Worm (Caenorhabditis elegans) whole organism, young adult: ENCODE measurements around the gene wdr-83.
A peak's percentile ranks its signal among the peaks of the same experiment; 100 is the strongest.

Source experiments
- B0261.1 ChIP-seq: sonication (generic microtip); optimal IDR thresholded peaks from 2 replicates; lab custom pipeline; 2016; ENCODE audit warnings: mild to moderate bottlenecking, missing genetic modification characterization, moderate library complexity, missing compliant biosample characterization
- B0336.3 ChIP-seq: fragments of 200-800 bp; sonication (Bioruptor generic); IDR thresholded peaks from 2 replicates; pipeline ENCODE4 v1.3.6; 2022; ENCODE audit warnings: missing genetic modification characterization, missing compliant biosample characterization
- chd-7 ChIP-seq: sonication (generic microtip); optimal IDR thresholded peaks from 2 replicates; lab custom pipeline; 2016; ENCODE audit warnings: mild to moderate bottlenecking, missing genetic modification characterization, moderate library complexity, missing compliant biosample characterization
- hlh-26 ChIP-seq: fragments of 200-800 bp; sonication (Bioruptor generic); conservative IDR thresholded peaks from 2 replicates; pipeline ENCODE4 v1.3.6; 2022; ENCODE audit warnings: missing genetic modification reagents, missing genetic modification characterization, missing compliant biosample characterization
- hmg-20 ChIP-seq: fragments of 200-800 bp; sonication (Bioruptor generic); IDR thresholded peaks from 2 replicates; pipeline ENCODE4 v1.3.6; 2022; ENCODE audit warnings: missing genetic modification reagents, missing genetic modification characterization, missing compliant biosample characterization
- lin-54 ChIP-seq: fragments of 200-800 bp; sonication (Bioruptor generic); optimal IDR thresholded peaks from 2 replicates; lab custom pipeline; 2018; ENCODE audit warnings: mild to moderate bottlenecking, missing genetic modification characterization, missing compliant biosample characterization
- lir-1 ChIP-seq: fragments of 200-800 bp; sonication (Bioruptor generic); conservative IDR thresholded peaks from 2 replicates; pipeline ENCODE4 v1.3.6; 2022; ENCODE audit warnings: missing genetic modification reagents, missing genetic modification characterization, missing compliant biosample characterization
- madf-10 ChIP-seq: sonication (generic microtip); optimal IDR thresholded peaks from 2 replicates; lab custom pipeline; 2016; ENCODE audit warnings: mild to moderate bottlenecking, missing genetic modification characterization, missing compliant biosample characterization
- madf-6 ChIP-seq: fragments of 200-800 bp; sonication (Bioruptor generic); IDR thresholded peaks from 2 replicates; pipeline ENCODE4 v1.3.6; 2022; ENCODE audit warnings: missing genetic modification reagents, missing genetic modification characterization, missing compliant biosample characterization
- nhr-90 ChIP-seq: sonication (generic microtip); optimal IDR thresholded peaks from 2 replicates; lab custom pipeline; 2016; ENCODE audit warnings: missing genotype, mild to moderate bottlenecking, missing genetic modification characterization, missing compliant biosample characterization
- rec-8 ChIP-seq, 2 experiments: sonication (generic microtip); optimal IDR thresholded peaks; 2 replicates each; lab custom pipeline; 2016; ENCODE audit warnings: mild to moderate bottlenecking in 2 of 2, missing genetic modification characterization in 2 of 2, missing genetic modification reagents in 2 of 2, missing genotype in 2 of 2, missing biosample characterization in 1 of 2, missing compliant biosample characterization in 1 of 2, moderate library complexity in 1 of 2
- unc-130 ChIP-seq: sonication (generic microtip); optimal IDR thresholded peaks from 2 replicates; lab custom pipeline; 2016; ENCODE audit warnings: missing genetic modification reagents, missing genetic modification characterization, missing compliant biosample characterization
- unc-62 ChIP-seq: fragments of 150-350 bp; optimal IDR thresholded peaks from 2 replicates; lab custom pipeline; 2014; ENCODE audit warnings: missing biosample characterization, missing genetic modification reagents, missing genetic modification characterization
- ztf-25 ChIP-seq: fragments of 200-800 bp; sonication (Bioruptor generic); IDR thresholded peaks from 2 replicates; pipeline ENCODE4 v1.3.6; 2022; ENCODE audit warnings: missing genetic modification reagents, missing genetic modification characterization, missing compliant biosample characterization

DNA sequence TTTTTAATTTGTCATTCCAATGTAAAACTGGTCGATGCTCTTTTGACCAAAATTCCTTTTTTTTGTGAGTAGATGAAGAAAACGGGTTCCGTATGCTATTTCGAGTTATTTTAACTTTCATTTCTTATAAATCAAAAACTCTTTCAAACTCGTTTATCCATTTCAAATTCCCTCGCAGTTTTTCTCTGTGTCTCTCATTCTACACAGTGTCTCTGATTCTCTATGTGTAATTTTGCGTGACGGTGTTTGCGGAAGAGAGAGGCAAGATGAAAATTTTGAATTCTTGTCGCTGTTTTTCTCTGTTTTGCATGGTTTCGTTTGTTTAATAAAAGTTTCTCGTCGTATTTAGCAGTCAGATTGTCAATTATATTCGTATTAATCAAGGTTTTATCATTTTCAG is 32.4 kb downstream of the wdr-83 start, which contains the start of gene citk-2:
- TF ChIP-seq nhr-90 (tag; lab: Kevin White, UChicago) (no peak), lir-1 (no peak), unc-62 (no peak), chd-7 (no peak), B0336.3 (GFP tag; lab: Robert Waterston, UW) (0 out of 2 replicates have a peak, but pooled peaks have one; percentile 25), unc-130 (GFP tag; lab: Kevin White, UChicago) (no peak), lin-54 (GFP tag; lab: Kevin White, UChicago) (peak; percentile 97), madf-10 (tag; lab: Kevin White, UChicago) (no peak), B0261.1 (tag; lab: Kevin White, UChicago) (no peak), rec-8 (tag; optimal IDR thresholded peaks at IDR 0.05; lab: Kevin White, UChicago) (no peak), hmg-20 (GFP tag; lab: Robert Waterston, UW) (no peak), madf-6 (GFP tag; lab: Robert Waterston, UW) (peak; percentile 58), hlh-26 (no peak), ztf-25 (GFP tag; lab: Robert Waterston, UW) (no peak)
